Worm (Caenorhabditis elegans) whole organism, early embryonic: Measurements from ENCODE around the gene srt-27.

ENCODE experiments used
- B0310.2 ChIP-seq: sonication (generic microtip); optimal IDR thresholded peaks from 2 replicates; lab custom pipeline; 2016; ENCODE audit warnings: mild to moderate bottlenecking, missing genetic modification characterization, missing compliant biosample characterization
- F13C5.2 ChIP-seq: sonication (generic microtip); optimal IDR thresholded peaks from 2 replicates; lab custom pipeline; 2017; ENCODE audit warnings: mild to moderate bottlenecking, missing genetic modification characterization, inconsistent platforms, missing compliant biosample characterization
- aly-1 ChIP-seq: sonication (generic microtip); optimal IDR thresholded peaks from 2 replicates; lab custom pipeline; 2016; ENCODE audit warnings: missing genetic modification characterization, missing compliant biosample characterization
- ama-1 ChIP-seq: fragments of 150-350 bp; optimal IDR thresholded peaks from 2 replicates; lab custom pipeline; 2014
- ceh-13 ChIP-seq: fragments of 200-800 bp; sonication (Bioruptor generic); optimal IDR thresholded peaks from 2 replicates; lab custom pipeline; 2018; ENCODE audit warnings: mild to moderate bottlenecking, missing genetic modification characterization, missing compliant biosample characterization
- ceh-36 ChIP-seq: sonication (generic microtip); optimal IDR thresholded peaks from 2 replicates; lab custom pipeline; 2016; ENCODE audit warnings: missing genetic modification characterization, inconsistent platforms, missing compliant biosample characterization
- ets-7 ChIP-seq: sonication (generic microtip); optimal IDR thresholded peaks from 2 replicates; lab custom pipeline; 2016; ENCODE audit warnings: missing genotype, missing genetic modification characterization, missing compliant biosample characterization
- flt-1 ChIP-seq: fragments of 200-800 bp; sonication (Bioruptor generic); IDR thresholded peaks from 2 replicates; pipeline ENCODE4 v1.3.6; 2022; ENCODE audit warnings: missing genetic modification characterization, missing compliant biosample characterization
- hmg-4 ChIP-seq: fragments of 200-800 bp; sonication (Bioruptor generic); optimal IDR thresholded peaks from 2 replicates; lab custom pipeline; 2018; ENCODE audit warnings: mild to moderate bottlenecking, missing genetic modification characterization, missing compliant biosample characterization
- hnd-1 ChIP-seq: sonication (generic microtip); optimal IDR thresholded peaks from 2 replicates; lab custom pipeline; 2016; ENCODE audit warnings: missing genetic modification characterization, missing compliant biosample characterization
- scrt-1 ChIP-seq: fragments of 200-800 bp; sonication (Bioruptor generic); IDR thresholded peaks from 2 replicates; pipeline ENCODE4 v1.3.6; 2022; ENCODE audit warnings: missing genetic modification characterization, missing compliant biosample characterization
- sea-1 ChIP-seq: fragments of 200-800 bp; sonication (Bioruptor generic); conservative IDR thresholded peaks from 2 replicates; pipeline ENCODE4 v1.3.6; 2022; ENCODE audit warnings: missing genetic modification characterization, missing compliant biosample characterization
- tbx-11 ChIP-seq: fragments of 200-800 bp; sonication (Bioruptor generic); IDR thresholded peaks from 2 replicates; pipeline ENCODE4 v1.3.6; 2022; ENCODE audit warnings: missing genetic modification characterization, missing compliant biosample characterization

DNA sequence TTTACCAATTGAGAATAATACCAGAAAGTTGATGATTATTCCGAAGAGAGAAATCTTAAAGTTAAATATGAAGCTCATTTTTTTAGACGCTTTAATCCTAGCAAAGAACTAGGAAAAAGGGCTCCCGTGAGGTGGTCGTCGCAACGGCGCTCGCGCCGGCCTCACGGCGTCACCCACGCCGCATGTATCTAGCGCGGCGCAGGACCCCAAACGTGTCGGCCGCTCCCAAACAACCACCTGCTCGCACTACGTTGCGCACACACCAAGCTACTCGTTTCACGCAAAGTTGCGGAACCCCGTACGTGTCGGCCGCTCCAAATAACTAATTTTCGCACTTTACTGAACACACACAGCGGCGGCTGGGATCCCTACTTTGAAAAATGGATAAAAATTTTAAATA lies 25.7 kb upstream of the srt-27 start:
- TF ChIP-seq hnd-1 (tag; lab: Kevin White, UChicago) (no peak), ceh-13 (no peak), aly-1 (tag; lab: Kevin White, UChicago) (no peak), ceh-36 (tag; lab: Kevin White, UChicago) (no peak), B0310.2 (tag; lab: Kevin White, UChicago) (no peak), sea-1 (GFP tag; lab: Robert Waterston, UW) (no peak), ama-1 (lab: Kevin White, UChicago) (no peak), ets-7 (tag; lab: Kevin White, UChicago) (no peak), F13C5.2 (tag; lab: Kevin White, UChicago) (no peak), hmg-4 (no peak), scrt-1 (GFP tag; lab: Robert Waterston, UW) (no peak), flt-1 (GFP tag; lab: Robert Waterston, UW) (no peak), tbx-11 (no peak)
